Fruit fly (Drosophila melanogaster) whole organism, embryonic: ENCODE data around the gene Rab39.

ENCODE experiments used
- ATbp ChIP-seq: fragments of 200-800 bp; sonication (Bioruptor generic); optimal IDR thresholded peaks from 2 replicates; lab custom pipeline; 2017; ENCODE audit warnings: missing biosample characterization, mild to moderate bottlenecking, missing genetic modification characterization, missing genetic modification reagents
- CG10274 ChIP-seq: fragments of 200-800 bp; sonication (Bioruptor generic); optimal IDR thresholded peaks from 3 replicates; lab custom pipeline; 2017; ENCODE audit warnings: missing biosample characterization, mild to moderate bottlenecking, missing genetic modification characterization
- CG10462 ChIP-seq: fragments of 200-800 bp; sonication (Bioruptor generic); optimal IDR thresholded peaks from 2 replicates; lab custom pipeline; 2016; ENCODE audit warnings: missing biosample characterization, missing genetic modification characterization
- CG10959 ChIP-seq: fragments of 200-800 bp; sonication (Bioruptor generic); IDR thresholded peaks from 2 replicates; pipeline ENCODE4 v1.3.6; 2022; ENCODE audit warnings: missing biosample characterization, missing genetic modification characterization
- CG11398 ChIP-seq: fragments of 200-800 bp; sonication (Bioruptor generic); optimal IDR thresholded peaks from 2 replicates; lab custom pipeline; 2016; ENCODE audit warnings: missing biosample characterization, missing genetic modification characterization
- CG12219 ChIP-seq: fragments of 200-800 bp; sonication (Bioruptor generic); optimal IDR thresholded peaks from 3 replicates; lab custom pipeline; 2018; ENCODE audit warnings: missing biosample characterization, mild to moderate bottlenecking, missing genetic modification characterization
- CG17359 ChIP-seq: fragments of 200-800 bp; sonication (Bioruptor generic); optimal IDR thresholded peaks from 3 replicates; lab custom pipeline; 2018; ENCODE audit warnings: missing biosample characterization, mild to moderate bottlenecking, missing genetic modification characterization, moderate library complexity
- CG1792 ChIP-seq: fragments of 200-800 bp; sonication (Bioruptor generic); optimal IDR thresholded peaks from 2 replicates; lab custom pipeline; 2016; ENCODE audit warnings: missing biosample characterization, missing genetic modification characterization
- CG18764 ChIP-seq: fragments of 200-800 bp; sonication (Bioruptor generic); optimal IDR thresholded peaks from 3 replicates; lab custom pipeline; 2016; ENCODE audit warnings: missing biosample characterization, missing genetic modification characterization
- CG30431 ChIP-seq: fragments of 200-800 bp; sonication (Bioruptor generic); optimal IDR thresholded peaks from 2 replicates; lab custom pipeline; 2017; ENCODE audit warnings: missing biosample characterization, missing genetic modification characterization
- CG31441 ChIP-seq: fragments of 200-800 bp; sonication (Bioruptor generic); IDR thresholded peaks from 2 replicates; pipeline ENCODE4 v1.3.6; 2022; ENCODE audit warnings: missing biosample characterization, missing genetic modification characterization
- CG34422 ChIP-seq: fragments of 200-800 bp; sonication (Bioruptor generic); IDR thresholded peaks from 3 replicates; pipeline ENCODE4 v1.3.6; 2022; ENCODE audit warnings: missing biosample characterization, missing genetic modification characterization
- CG3838 ChIP-seq: fragments of 200-800 bp; sonication (Bioruptor generic); optimal IDR thresholded peaks from 3 replicates; lab custom pipeline; 2016; ENCODE audit warnings: missing biosample characterization, missing genetic modification characterization
- CG42726 ChIP-seq: fragments of 200-800 bp; sonication (Bioruptor generic); IDR thresholded peaks from 2 replicates; pipeline ENCODE4 v1.3.6; 2022; ENCODE audit warnings: missing biosample characterization, missing genetic modification characterization; ENCODE audit not compliant: partially characterized antibody
- CG5245 ChIP-seq: fragments of 200-800 bp; sonication (Bioruptor generic); optimal IDR thresholded peaks from 3 replicates; lab custom pipeline; 2016; ENCODE audit warnings: missing biosample characterization, missing genetic modification characterization
- CG7987 ChIP-seq: fragments of 200-800 bp; sonication (Bioruptor generic); optimal IDR thresholded peaks from 2 replicates; lab custom pipeline; 2018; ENCODE audit warnings: missing biosample characterization, mild to moderate bottlenecking, missing genetic modification characterization, moderate library complexity
- CG8281 ChIP-seq: fragments of 200-800 bp; sonication (Bioruptor generic); optimal IDR thresholded peaks from 2 replicates; lab custom pipeline; 2018; ENCODE audit warnings: missing biosample characterization, mild to moderate bottlenecking, missing genetic modification characterization, moderate library complexity
- CG8765 ChIP-seq: fragments of 200-800 bp; sonication (Bioruptor generic); IDR thresholded peaks from 2 replicates; pipeline ENCODE4 v1.3.6; 2022; ENCODE audit warnings: missing biosample characterization, missing genetic modification characterization
- CTCF ChIP-seq: fragments of 200-800 bp; sonication (Bioruptor generic); optimal IDR thresholded peaks from 2 replicates; lab custom pipeline; 2017; ENCODE audit warnings: missing biosample characterization, mild to moderate bottlenecking, missing genetic modification characterization, moderate library complexity
- Doc2 ChIP-seq: fragments of 200-800 bp; sonication (Bioruptor generic); IDR thresholded peaks from 2 replicates; pipeline ENCODE4 v1.3.6; 2022; ENCODE audit warnings: missing biosample characterization, missing genetic modification characterization
- Fer3 ChIP-seq: fragments of 200-800 bp; sonication (Bioruptor generic); optimal IDR thresholded peaks from 2 replicates; lab custom pipeline; 2018; ENCODE audit warnings: missing biosample characterization, mild to moderate bottlenecking, missing genetic modification characterization, moderate library complexity
- GATAe ChIP-seq: fragments of 200-800 bp; sonication (Bioruptor generic); conservative IDR thresholded peaks from 2 replicates; pipeline ENCODE4 v1.3.6; 2022; ENCODE audit warnings: missing biosample characterization, missing genetic modification characterization
- Hand ChIP-seq: fragments of 200-800 bp; sonication (Bioruptor generic); optimal IDR thresholded peaks from 2 replicates; lab custom pipeline; 2017; ENCODE audit warnings: mild to moderate bottlenecking, missing biosample characterization, missing genetic modification reagents, missing genetic modification characterization
- HmgD ChIP-seq: fragments of 200-800 bp; sonication (Bioruptor generic); optimal IDR thresholded peaks from 3 replicates; lab custom pipeline; 2016; ENCODE audit warnings: missing biosample characterization, missing genetic modification characterization
- HmgZ ChIP-seq: fragments of 200-800 bp; sonication (Bioruptor generic); optimal IDR thresholded peaks from 2 replicates; lab custom pipeline; 2018; ENCODE audit warnings: missing biosample characterization, mild to moderate bottlenecking, missing genetic modification characterization
- Hr51 ChIP-seq, 2 experiments: fragments of 200-800 bp; sonication (Bioruptor generic); optimal IDR thresholded peaks; 2 replicates in 1 of 2; 3 replicates in 1 of 2; lab custom pipeline; 2016 to 2018; ENCODE audit warnings: missing biosample characterization in 2 of 2, missing genetic modification characterization in 2 of 2, mild to moderate bottlenecking in 1 of 2, moderate library complexity in 1 of 2
- Nf-YB ChIP-seq: fragments of 200-800 bp; sonication (Bioruptor generic); optimal IDR thresholded peaks from 3 replicates; lab custom pipeline; 2019; ENCODE audit warnings: missing biosample characterization, mild to moderate bottlenecking, missing genetic modification characterization, moderate library complexity
- NfI ChIP-seq: fragments of 200-800 bp; sonication (Bioruptor generic); optimal IDR thresholded peaks from 3 replicates; lab custom pipeline; 2018; ENCODE audit warnings: missing biosample characterization, mild to moderate bottlenecking, missing genetic modification characterization, moderate library complexity
- Ravus ChIP-seq: fragments of 200-800 bp; sonication (Bioruptor generic); IDR thresholded peaks from 2 replicates; pipeline ENCODE4 v1.3.6; 2022; ENCODE audit warnings: missing biosample characterization, missing genetic modification characterization
- bab2 ChIP-seq: fragments of 200-800 bp; sonication (Bioruptor generic); optimal IDR thresholded peaks from 2 replicates; lab custom pipeline; 2016; ENCODE audit warnings: missing biosample characterization, missing genetic modification characterization
- chif ChIP-seq, 2 experiments: fragments of 200-800 bp; sonication (Bioruptor generic); optimal IDR thresholded peaks; 3 replicates each; lab custom pipeline; 2016; ENCODE audit warnings: missing biosample characterization in 2 of 2, missing genetic modification characterization in 2 of 2
- chm ChIP-seq: fragments of 200-800 bp; sonication (Bioruptor generic); IDR thresholded peaks from 2 replicates; pipeline ENCODE4 v1.3.6; 2022; ENCODE audit warnings: missing biosample characterization, missing genetic modification characterization
- cwo ChIP-seq: fragments of 200-800 bp; sonication (Bioruptor generic); optimal IDR thresholded peaks from 3 replicates; lab custom pipeline; 2017; ENCODE audit warnings: missing biosample characterization, missing genetic modification characterization, mild to moderate bottlenecking, moderate library complexity, missing genetic modification reagents
- dan ChIP-seq: fragments of 200-800 bp; sonication (Bioruptor generic); IDR thresholded peaks from 2 replicates; pipeline ENCODE4 v1.3.6; 2022; ENCODE audit warnings: missing biosample characterization, missing genetic modification characterization
- fd96Cb ChIP-seq: fragments of 200-800 bp; sonication (Bioruptor generic); optimal IDR thresholded peaks from 2 replicates; lab custom pipeline; 2018; ENCODE audit warnings: missing biosample characterization, mild to moderate bottlenecking, missing genetic modification characterization, moderate library complexity
- gcm ChIP-seq: fragments of 200-800 bp; sonication (Bioruptor generic); optimal IDR thresholded peaks from 2 replicates; lab custom pipeline; 2019; ENCODE audit warnings: missing biosample characterization, mild to moderate bottlenecking, missing genetic modification characterization, moderate library complexity
- grn ChIP-seq: fragments of 200-800 bp; sonication (Bioruptor generic); optimal IDR thresholded peaks from 3 replicates; lab custom pipeline; 2017; ENCODE audit warnings: missing biosample characterization, missing genetic modification characterization
- hkb ChIP-seq, 2 experiments: fragments of 200-800 bp in 1 of 2; fragments of >200 bp in 1 of 2; sonication (Bioruptor generic) in 1 of 2; IDR thresholded peaks in 1 of 2; optimal IDR thresholded peaks in 1 of 2; 2 replicates each; pipeline versions ENCODE4 v1.3.6 to Lab custom; 2017 to 2022; ENCODE audit warnings: missing biosample characterization in 1 of 2, missing genetic modification characterization in 1 of 2
- jing ChIP-seq: fragments of 200-800 bp; sonication (Bioruptor generic); optimal IDR thresholded peaks from 2 replicates; lab custom pipeline; 2018; ENCODE audit warnings: missing biosample characterization, mild to moderate bottlenecking, missing genetic modification characterization
- kay ChIP-seq: fragments of 200-800 bp; sonication (Bioruptor generic); optimal IDR thresholded peaks from 2 replicates; lab custom pipeline; 2016; ENCODE audit warnings: missing biosample characterization, missing genetic modification characterization
- klu ChIP-seq: fragments of 200-800 bp; sonication (Bioruptor generic); IDR thresholded peaks from 2 replicates; pipeline ENCODE4 v1.3.6; 2022; ENCODE audit warnings: missing biosample characterization, missing genetic modification characterization
- knrl ChIP-seq: fragments of 200-800 bp; sonication (Bioruptor generic); IDR thresholded peaks from 3 replicates; pipeline ENCODE4 v1.3.6; 2022; ENCODE audit warnings: missing biosample characterization, missing genetic modification characterization; ENCODE audit not compliant: partially characterized antibody
- p53 ChIP-seq: fragments of 200-800 bp; sonication (Bioruptor generic); optimal IDR thresholded peaks from 2 replicates; lab custom pipeline; 2016; ENCODE audit warnings: missing biosample characterization, missing genetic modification characterization
- pan ChIP-seq, 4 experiments: fragments of >200 bp in 3 of 4; fragments of 200-800 bp in 1 of 4; sonication (Bioruptor generic) in 1 of 4; optimal IDR thresholded peaks in 3 of 4; IDR thresholded peaks in 1 of 4; 2 replicates each; pipeline versions ENCODE4 v1.3.6 to Lab custom; 2017 to 2022; ENCODE audit warnings: missing biosample characterization in 2 of 4, missing genetic modification characterization in 2 of 4, mixed read lengths in 1 of 4
- pfk ChIP-seq: fragments of 200-800 bp; sonication (Bioruptor generic); optimal IDR thresholded peaks from 2 replicates; lab custom pipeline; 2018; ENCODE audit warnings: missing biosample characterization, mild to moderate bottlenecking, missing genetic modification characterization, moderate library complexity
- row ChIP-seq: fragments of 200-800 bp; sonication (Bioruptor generic); IDR thresholded peaks from 3 replicates; pipeline ENCODE4 v1.3.6; 2022; ENCODE audit warnings: missing biosample characterization, missing genetic modification characterization
- run ChIP-seq: fragments of 200-800 bp; sonication (Bioruptor generic); optimal IDR thresholded peaks from 3 replicates; lab custom pipeline; 2018; ENCODE audit warnings: missing biosample characterization, mild to moderate bottlenecking, missing genetic modification characterization
- sr ChIP-seq: fragments of 200-800 bp; sonication (Bioruptor generic); IDR thresholded peaks from 3 replicates; pipeline ENCODE4 v1.3.6; 2022; ENCODE audit warnings: missing biosample characterization, missing genetic modification characterization

Rab39 gene

DNA sequence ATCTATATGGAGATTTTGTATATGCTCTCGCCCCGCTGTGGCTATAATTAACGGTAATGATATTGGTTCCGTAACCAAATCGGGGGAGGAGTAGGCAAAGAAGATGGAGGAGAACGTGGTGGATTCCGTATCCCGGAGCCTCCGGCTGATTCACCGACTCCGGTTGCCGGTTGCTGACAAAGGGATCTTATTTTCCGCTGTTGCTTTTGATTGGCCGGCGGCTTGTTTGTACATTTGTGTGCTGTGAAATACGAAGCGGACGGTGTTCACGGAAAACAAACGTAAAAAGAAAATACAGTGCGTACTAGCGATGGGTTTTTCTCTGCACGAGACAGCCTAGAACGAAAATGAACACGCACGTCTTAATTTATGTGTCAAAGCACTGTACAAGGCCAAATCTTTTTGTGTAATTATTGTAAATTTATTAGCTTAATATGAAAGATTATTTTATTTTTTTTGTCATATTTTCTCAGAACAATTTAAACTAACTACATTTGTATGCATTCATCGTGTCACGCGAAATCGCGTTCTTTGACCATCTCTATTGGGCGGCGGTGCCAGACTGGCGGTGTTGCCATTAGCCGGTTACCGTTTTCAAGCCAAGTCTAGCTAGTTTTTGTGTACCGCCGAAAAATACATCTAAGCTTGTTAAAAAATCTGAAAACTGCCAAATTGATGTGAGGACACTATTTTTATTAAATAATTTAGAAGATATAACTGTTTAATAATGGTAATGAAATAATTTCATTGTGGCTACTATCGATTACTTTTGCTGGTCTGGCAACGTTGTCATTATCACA is at the start of gene Rab39, which contains the start of gene Pdp (continued):
- TF ChIP-seq pan (optimal IDR thresholded peaks at IDR 0.05; lab: Kevin White, UChicago) (no peak), pan (GFP tag; optimal IDR thresholded peaks at IDR 0.05 in 1 of 2, IDR thresholded peaks at IDR 0.05 in 1 of 2) (peak in 1 of 2 experiments; percentile 76), bab2 (peak; percentile 69), chif (GFP tag; optimal IDR thresholded peaks at IDR 0.05; lab: Kevin White, UChicago) (peak; percentile 63 to 66), Doc2 (GFP tag; lab: Robert Waterston, UW) (peak; percentile 58), gcm (GFP tag; lab: Kevin White, UChicago) (peak; percentile 60), CG10959 (GFP tag; lab: Robert Waterston, UW) (peak; percentile 51), CG10274 (peak; percentile 20), CG10462 (GFP tag; lab: Kevin White, UChicago) (peak; percentile 71), Fer3 (peak; percentile 81), Hand (GFP tag; lab: Kevin White, UChicago) (peak; percentile 1), ATbp (no peak), CG5245 (GFP tag; lab: Kevin White, UChicago) (peak; percentile 54), CG18764 (GFP tag; lab: Kevin White, UChicago) (peak; percentile 67), p53 (GFP tag; lab: Kevin White, UChicago) (no peak), cwo (GFP tag; lab: Kevin White, UChicago) (peak; percentile 57), Ravus (GFP tag; lab: Robert Waterston, UW) (no peak), row (peak; percentile 96), hkb (optimal IDR thresholded peaks at IDR 0.05; lab: Kevin White, UChicago) (no peak), hkb (GFP tag; IDR thresholded peaks at IDR 0.05; lab: Robert Waterston, UW) (peak; percentile 84), CG1792 (GFP tag; lab: Kevin White, UChicago) (peak; percentile 8), CG17359 (peak; percentile 69), CG8765 (GFP tag; lab: Robert Waterston, UW) (0 out of 2 replicates have a peak, but pooled peaks have one; percentile 38), CG31441 (peak; percentile 72), GATAe (GFP tag; lab: Robert Waterston, UW) (no peak; the same call in 1 of the 2 replicates), HmgD (GFP tag; lab: Kevin White, UChicago) (no peak), grn (no peak), jing (no peak), NfI (GFP tag; lab: Kevin White, UChicago) (peak; percentile 78), HmgZ (tag; lab: Kevin White, UChicago) (peak; percentile 74), sr (GFP tag; lab: Robert Waterston, UW) (no peak), Nf-YB (GFP tag; lab: Kevin White, UChicago) (peak; percentile 49), pfk (GFP tag; lab: Kevin White, UChicago) (no peak), CG11398 (no peak), CG34422 (peak; percentile 82), CG8281 (tag; lab: Kevin White, UChicago) (peak; percentile 36), knrl (GFP tag; lab: Robert Waterston, UW) (peak; percentile 94), run (tag; lab: Kevin White, UChicago) (no peak), kay (GFP tag; lab: Kevin White, UChicago) (peak; percentile 47), CTCF (GFP tag; lab: Kevin White, UChicago) (no peak), fd96Cb (tag; lab: Kevin White, UChicago) (peak; percentile 66), CG7987 (GFP tag; lab: Kevin White, UChicago) (no peak), klu (GFP tag; lab: Robert Waterston, UW) (peak; percentile 84), CG12219 (GFP tag; lab: Kevin White, UChicago) (peak; percentile 52), CG30431 (GFP tag; lab: Kevin White, UChicago) (peak; percentile 25), dan (no peak), CG42726 (GFP tag; lab: Robert Waterston, UW) (peak; percentile 89), CG3838 (peak; percentile 17), chm (GFP tag; lab: Robert Waterston, UW) (no peak), Hr51 (GFP tag; optimal IDR thresholded peaks at IDR 0.05; lab: Kevin White, UChicago) (peak; percentile 66)
